Fruit fly (Drosophila melanogaster) whole organism, adult: ENCODE measurements around the gene CG10184.

Source experiments
- CG5204 ChIP-seq: fragments of 200-800 bp; sonication (Bioruptor generic); optimal IDR thresholded peaks from 2 replicates; lab custom pipeline; 2016; ENCODE audit warnings: missing biosample characterization, missing genetic modification characterization
- CG7045 ChIP-seq: fragments of 200-800 bp; sonication (Bioruptor generic); optimal IDR thresholded peaks from 2 replicates; lab custom pipeline; 2017; ENCODE audit warnings: missing biosample characterization, mild to moderate bottlenecking, missing genetic modification characterization
- Clk ChIP-seq: fragments of 200-800 bp; sonication (Bioruptor generic); optimal IDR thresholded peaks from 2 replicates; lab custom pipeline; 2017; ENCODE audit warnings: missing biosample characterization, missing genetic modification characterization
- Mnt ChIP-seq: fragments of 200-800 bp; sonication (Bioruptor generic); optimal IDR thresholded peaks from 2 replicates; lab custom pipeline; 2016; ENCODE audit warnings: missing biosample characterization, mild to moderate bottlenecking, missing genetic modification characterization
- cnc ChIP-seq, 2 experiments: fragments of >200 bp; optimal IDR thresholded peaks; 2 replicates each; lab custom pipeline; 2017
- kay ChIP-seq: fragments of 200-800 bp; sonication (Bioruptor generic); peaks from one replicate; lab custom pipeline; 2016; ENCODE audit warnings: missing biosample characterization, missing genetic modification characterization, borderline replicate concordance
- pad ChIP-seq: fragments of 200-800 bp; sonication (Bioruptor generic); optimal IDR thresholded peaks from 3 replicates; lab custom pipeline; 2017; ENCODE audit warnings: missing biosample characterization, missing genetic modification characterization, mild to moderate bottlenecking, moderate library complexity, missing genetic modification reagents

DNA sequence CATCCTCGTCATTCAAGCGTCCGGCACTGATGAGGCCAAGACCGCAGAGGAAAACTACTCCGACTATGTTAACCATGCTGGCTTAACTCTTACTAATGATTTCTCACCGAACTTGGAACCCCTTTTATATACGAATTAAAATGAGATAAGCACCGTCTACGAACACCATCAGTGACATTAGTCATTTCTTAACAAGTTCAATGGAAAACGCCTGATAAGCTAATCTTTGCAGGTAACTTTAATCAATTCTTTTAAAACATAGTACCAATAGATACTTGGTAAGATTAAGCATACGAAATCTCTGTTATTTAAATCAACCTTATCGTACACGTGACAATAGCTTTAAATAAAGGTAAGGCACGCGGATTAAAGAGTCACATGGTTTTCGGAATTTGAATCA lies 15.6 kb downstream of the CG10184 start, which contains the start of gene CG10182:
- TF ChIP-seq Mnt (GFP tag; lab: Kevin White, UChicago) = no peak
- no peak for TF ChIP-seq pad
- TF ChIP-seq kay (GFP tag; lab: Kevin White, UChicago) = no peak
- TF ChIP-seq CG7045 = no peak
- no peak for TF ChIP-seq cnc (optimal IDR thresholded peaks at IDR 0.05; lab: Kevin White, UChicago)
- TF ChIP-seq CG5204 (GFP tag; lab: Kevin White, UChicago) = no peak
- no peak for TF ChIP-seq Clk (GFP tag; lab: Kevin White, UChicago)
